Fruit fly (Drosophila melanogaster): Measurements from ENCODE around the gene yem.

yem gene

dm6 chr3R:29103227-29103626 is 19.5 kb downstream of the yem start:
- TF ChIP-seq Ets96B (tag; optimal IDR thresholded peaks at IDR 0.05) (no peak), salr (GFP tag; optimal IDR thresholded peaks at IDR 0.05) (no peak), CG11902 (GFP tag; optimal IDR thresholded peaks at IDR 0.05) (no peak), Ets21C (GFP tag; optimal IDR thresholded peaks at IDR 0.05) (no peak), CG15336 (GFP tag; IDR thresholded peaks at IDR 0.05) (no peak), Sox102F (GFP tag; optimal IDR thresholded peaks at IDR 0.05) (no peak), Hr4 (GFP tag; optimal IDR thresholded peaks at IDR 0.05) (no peak), OdsH (GFP tag; optimal IDR thresholded peaks at IDR 0.05) (no peak), eg (GFP tag; IDR thresholded peaks at IDR 0.05) (no peak), Blimp-1 (GFP tag; optimal IDR thresholded peaks at IDR 0.05) (no peak), esn (GFP tag; optimal IDR thresholded peaks at IDR 0.05) (no peak)

dm6 chr3R:29098022-29098421 is 24.7 kb downstream of the yem start:
- no peak for TF ChIP-seq esn (GFP tag; optimal IDR thresholded peaks at IDR 0.05)
- no peak for TF ChIP-seq lz (GFP tag; optimal IDR thresholded peaks at IDR 0.05)
- no peak for TF ChIP-seq acj6 (GFP tag; optimal IDR thresholded peaks at IDR 0.05)
- no peak for TF ChIP-seq fkh (GFP tag; optimal IDR thresholded peaks at IDR 0.05)

- TF ChIP-seq topi (GFP tag; optimal IDR thresholded peaks at IDR 0.05) (peak; percentile 90), esn (GFP tag; optimal IDR thresholded peaks at IDR 0.05) (peak; percentile 92), Eip75B (GFP tag; optimal IDR thresholded peaks at IDR 0.05) (no peak), Hr38 (GFP tag; optimal IDR thresholded peaks at IDR 0.05) (no peak), CG6792 (GFP tag; optimal IDR thresholded peaks at IDR 0.05) (peak; percentile 82), Sox102F (GFP tag; optimal IDR thresholded peaks at IDR 0.05) (peak; percentile 89), CG6163 (GFP tag; IDR thresholded peaks at IDR 0.05) (peak; percentile 91), CG34406 (GFP tag; optimal IDR thresholded peaks at IDR 0.05) (peak; percentile 67), CG6808 (GFP tag; optimal IDR thresholded peaks at IDR 0.05) (no peak), vri (GFP tag; optimal IDR thresholded peaks at IDR 0.05) (no peak), CG9139 (GFP tag; optimal IDR thresholded peaks at IDR 0.05) (peak; percentile 66), CG31627 (GFP tag; optimal IDR thresholded peaks at IDR 0.05) (peak; percentile 88), cyc (GFP tag; optimal IDR thresholded peaks at IDR 0.05) (peak; percentile 85), CG6854 (GFP tag; optimal IDR thresholded peaks at IDR 0.05) (peak; percentile 22), CG8319 (GFP tag; optimal IDR thresholded peaks at IDR 0.05) (no peak), CG8632 (GFP tag; optimal IDR thresholded peaks at IDR 0.05) (peak; percentile 66), dac (GFP tag; optimal IDR thresholded peaks at IDR 0.05) (no peak), CG7368 (GFP tag; optimal IDR thresholded peaks at IDR 0.05) (peak; percentile 50), CG4318 (GFP tag; optimal IDR thresholded peaks at IDR 0.05) (no peak), svp (GFP tag) (peak; percentile 96), CG11762 (GFP tag; optimal IDR thresholded peaks at IDR 0.05; ENCODE audit: insufficient read depth) (peak; percentile 44), CG3919 (GFP tag; optimal IDR thresholded peaks at IDR 0.05) (peak; percentile 78), CG6276 (GFP tag; optimal IDR thresholded peaks at IDR 0.05) (no peak), Ets21C (GFP tag; optimal IDR thresholded peaks at IDR 0.05) (peak; percentile 85), Hr4 (GFP tag; optimal IDR thresholded peaks at IDR 0.05) (no peak), Sox15 (GFP tag; optimal IDR thresholded peaks at IDR 0.05) (peak; percentile 61), Ets96B (tag; optimal IDR thresholded peaks at IDR 0.05) (peak; percentile 86), ss (GFP tag; optimal IDR thresholded peaks at IDR 0.05) (peak in 1 of 2 experiments; percentile 88), fkh (GFP tag; optimal IDR thresholded peaks at IDR 0.05) (no peak), Blimp-1 (GFP tag; optimal IDR thresholded peaks at IDR 0.05) (peak; percentile 56), acj6 (GFP tag; optimal IDR thresholded peaks at IDR 0.05) (no peak), lz (GFP tag; optimal IDR thresholded peaks at IDR 0.05) (peak; percentile 84), CG15336 (GFP tag; IDR thresholded peaks at IDR 0.05) (peak; percentile 38), CG10669 (GFP tag; optimal IDR thresholded peaks at IDR 0.05) (peak; percentile 87), fd59A (GFP tag; optimal IDR thresholded peaks at IDR 0.05) (peak; percentile 81), eg (GFP tag; IDR thresholded peaks at IDR 0.05) (0 out of 3 replicates have a peak, but pooled peaks have one; percentile 25), Met (GFP tag; optimal IDR thresholded peaks at IDR 0.05) (peak; percentile 91), achi (GFP tag; optimal IDR thresholded peaks at IDR 0.05) (peak; percentile 77), OdsH (GFP tag; optimal IDR thresholded peaks at IDR 0.05) (no peak), CG32006 (GFP tag; optimal IDR thresholded peaks at IDR 0.05) (no peak), net (GFP tag; optimal IDR thresholded peaks at IDR 0.05) (peak; percentile 68), Eip93F (GFP tag; optimal IDR thresholded peaks at IDR 0.05) (peak; percentile 51), spab (GFP tag; optimal IDR thresholded peaks at IDR 0.05) (peak; percentile 83), Lpt (GFP tag; optimal IDR thresholded peaks at IDR 0.05) (no peak)
Measured at dm6 chr3R:29096009-29096443, 26.7 kb downstream of the yem start.
